Fruit fly (Drosophila melanogaster) whole organism, wandering third instar larva: ENCODE data around the gene Spp.

Experiments
- Abd-B ChIP-seq: fragments of >200 bp; optimal IDR thresholded peaks from 2 replicates; lab custom pipeline; 2017; ENCODE audit warnings: missing biosample characterization, missing genetic modification characterization
- CG32264 ChIP-seq: fragments of 200-800 bp; sonication (Bioruptor generic); optimal IDR thresholded peaks from 2 replicates; lab custom pipeline; 2016; ENCODE audit warnings: missing biosample characterization, missing genetic modification characterization
- CG9705 ChIP-seq: fragments of 200-800 bp; sonication (Bioruptor generic); optimal IDR thresholded peaks from 2 replicates; lab custom pipeline; 2018; ENCODE audit warnings: missing biosample characterization, mild to moderate bottlenecking, missing genetic modification characterization
- CrebA ChIP-seq: fragments of 200-800 bp; sonication (Bioruptor generic); optimal IDR thresholded peaks from 2 replicates; lab custom pipeline; 2016; ENCODE audit warnings: missing biosample characterization, mild to moderate bottlenecking, missing genetic modification characterization, borderline replicate concordance
- Dif ChIP-seq: fragments of 200-275, 200-300 bp; sonication (Bioruptor generic); optimal IDR thresholded peaks from 2 replicates; lab custom pipeline; 2018; ENCODE audit warnings: missing biosample characterization, missing genetic modification characterization; ENCODE audit not compliant: partially characterized antibody
- GATAd ChIP-seq: sonication (Bioruptor generic); optimal IDR thresholded peaks from 2 replicates; lab custom pipeline; 2016; ENCODE audit warnings: missing biosample characterization, missing genetic modification characterization
- HLH106 ChIP-seq: fragments of 200-800 bp; optimal IDR thresholded peaks from 3 replicates; lab custom pipeline; 2019; ENCODE audit warnings: missing biosample characterization, mild to moderate bottlenecking, missing genetic modification characterization, moderate library complexity
- Hnf4 ChIP-seq: fragments of 200-800 bp; sonication (Bioruptor generic); optimal IDR thresholded peaks from 2 replicates; lab custom pipeline; 2016; ENCODE audit warnings: missing biosample characterization, mild to moderate bottlenecking, missing genetic modification characterization
- Hr78 ChIP-seq: fragments of >200 bp; optimal IDR thresholded peaks from 2 replicates; lab custom pipeline; 2017; ENCODE audit warnings: missing biosample characterization, missing genetic modification characterization
- Hr83 ChIP-seq: fragments of 200-300 bp; sonication (Bioruptor generic); optimal IDR thresholded peaks from 2 replicates; lab custom pipeline; 2016; ENCODE audit warnings: missing biosample characterization, mild to moderate bottlenecking, missing genetic modification characterization, moderate library complexity; ENCODE audit not compliant: poor library complexity, severe bottlenecking
- Jra ChIP-seq: sonication (Bioruptor generic); optimal IDR thresholded peaks from 2 replicates; lab custom pipeline; 2016; ENCODE audit warnings: missing biosample characterization, missing genetic modification characterization
- Mio ChIP-seq: sonication (Bioruptor generic); optimal IDR thresholded peaks from 2 replicates; lab custom pipeline; 2016; ENCODE audit warnings: missing biosample characterization, missing genetic modification characterization
- Myc ChIP-seq: fragments of >200 bp; optimal IDR thresholded peaks from 2 replicates; lab custom pipeline; 2017
- N ChIP-seq: fragments of >200 bp; optimal IDR thresholded peaks from 2 replicates; lab custom pipeline; 2018; ENCODE audit warnings: missing biosample characterization, missing external identifiers, missing genetic modification characterization
- OdsH ChIP-seq: fragments of 200-800 bp; sonication (Bioruptor generic); optimal IDR thresholded peaks from 2 replicates; lab custom pipeline; 2016; ENCODE audit warnings: missing biosample characterization, mild to moderate bottlenecking, missing genetic modification characterization
- Sp1 ChIP-seq: fragments of 200-800 bp; sonication (Bioruptor generic); optimal IDR thresholded peaks from 3 replicates; lab custom pipeline; 2019; ENCODE audit warnings: missing biosample characterization, mild to moderate bottlenecking, missing genetic modification characterization, moderate library complexity
- Vsx2 ChIP-seq: fragments of 200-300, 225-300 bp; sonication (Bioruptor generic); optimal IDR thresholded peaks from 2 replicates; lab custom pipeline; 2018; ENCODE audit warnings: missing biosample characterization, missing genetic modification characterization; ENCODE audit not compliant: partially characterized antibody
- br ChIP-seq: fragments of 200-800 bp; sonication (Bioruptor generic); optimal IDR thresholded peaks from 2 replicates; lab custom pipeline; 2016; ENCODE audit warnings: missing biosample characterization, missing genetic modification characterization
- brk ChIP-seq: fragments of 200-800 bp; sonication (Bioruptor generic); optimal IDR thresholded peaks from 2 replicates; lab custom pipeline; 2016; ENCODE audit warnings: missing biosample characterization, mild to moderate bottlenecking, missing genetic modification characterization
- dl ChIP-seq, 2 experiments: fragments of 175-275, 200-275 bp in 1 of 2; fragments of 200-275 bp in 1 of 2; sonication (Bioruptor generic); optimal IDR thresholded peaks; lab custom pipeline; 2018; ENCODE audit warnings: mild to moderate bottlenecking in 2 of 2, missing biosample characterization in 2 of 2, missing genetic modification characterization in 2 of 2, moderate library complexity in 2 of 2; ENCODE audit not compliant: partially characterized antibody in 2 of 2, insufficient read depth in 1 of 2
- dmrt93B ChIP-seq: fragments of 200-800 bp; sonication (Bioruptor generic); optimal IDR thresholded peaks from 2 replicates; lab custom pipeline; 2018; ENCODE audit warnings: missing biosample characterization, mild to moderate bottlenecking, missing genetic modification characterization
- dsf ChIP-seq: sonication (Bioruptor generic); optimal IDR thresholded peaks from 2 replicates; lab custom pipeline; 2016; ENCODE audit warnings: missing biosample characterization, missing genetic modification characterization, borderline replicate concordance
- ey ChIP-seq: fragments of 200-800 bp; sonication (Bioruptor generic); optimal IDR thresholded peaks from 2 replicates; lab custom pipeline; 2016; ENCODE audit warnings: missing biosample characterization, missing genetic modification characterization
- foxo ChIP-seq, 2 experiments: fragments of 200-800 bp; sonication (Bioruptor generic); optimal IDR thresholded peaks; 2 replicates in 1 of 2; 3 replicates in 1 of 2; lab custom pipeline; 2016 to 2017; ENCODE audit warnings: missing biosample characterization in 2 of 2, missing genetic modification characterization in 2 of 2
- fru ChIP-seq: fragments of 200-800 bp; sonication (Bioruptor generic); optimal IDR thresholded peaks from 3 replicates; lab custom pipeline; 2016; ENCODE audit warnings: missing biosample characterization, mild to moderate bottlenecking, missing genetic modification characterization
- jim ChIP-seq: fragments of 175-275, 200-325 bp; sonication (Bioruptor generic); optimal IDR thresholded peaks from 2 replicates; lab custom pipeline; 2016; ENCODE audit warnings: missing biosample characterization, mild to moderate bottlenecking, missing genetic modification characterization
- lola ChIP-seq: fragments of >200 bp; optimal IDR thresholded peaks from 2 replicates; lab custom pipeline; 2017; ENCODE audit warnings: missing biosample characterization, missing genetic modification characterization
- psq ChIP-seq: fragments of 200-800 bp; sonication (Bioruptor generic); optimal IDR thresholded peaks from 3 replicates; lab custom pipeline; 2017; ENCODE audit warnings: missing biosample characterization, mild to moderate bottlenecking, missing genetic modification characterization, moderate library complexity
- rgr ChIP-seq: fragments of 200-800 bp; sonication (Bioruptor generic); optimal IDR thresholded peaks from 3 replicates; lab custom pipeline; 2016; ENCODE audit warnings: missing biosample characterization, mild to moderate bottlenecking, missing genetic modification characterization
- sage ChIP-seq: fragments of 200-800 bp; sonication (Bioruptor generic); optimal IDR thresholded peaks from 2 replicates; lab custom pipeline; 2016; ENCODE audit warnings: missing biosample characterization, mild to moderate bottlenecking, missing genetic modification characterization
- sv ChIP-seq: fragments of 200-800 bp; sonication (Bioruptor generic); optimal IDR thresholded peaks from 3 replicates; lab custom pipeline; 2016; ENCODE audit warnings: missing biosample characterization, missing genetic modification characterization
- tai ChIP-seq: sonication (Bioruptor generic); optimal IDR thresholded peaks from 2 replicates; lab custom pipeline; 2016; ENCODE audit warnings: missing biosample characterization, missing genetic modification characterization
- usp ChIP-seq: fragments of >200 bp; optimal IDR thresholded peaks from 2 replicates; lab custom pipeline; 2017; ENCODE audit warnings: missing biosample characterization, missing genetic modification characterization
- woc ChIP-seq: sonication (Bioruptor generic); optimal IDR thresholded peaks from 2 replicates; lab custom pipeline; 2016; ENCODE audit warnings: missing biosample characterization, mild to moderate bottlenecking, missing genetic modification characterization

Spp gene

dm6 chr2L:518979-519891, 25.2 kb downstream of the Spp start:
- TF ChIP-seq CrebA (no peak), Sp1 (GFP tag; lab: Kevin White, UChicago) (no peak), Abd-B (GFP tag; lab: Kevin White, UChicago) (no peak), dl (GFP tag; optimal IDR thresholded peaks at IDR 0.05; lab: Kevin White, UChicago; ENCODE audit: insufficient read depth in 1 of 2, partially characterized antibody in 2 of 2) (no peak), tai (GFP tag; lab: Kevin White, UChicago) (no peak), Hnf4 (GFP tag; lab: Kevin White, UChicago) (no peak), dmrt93B (GFP tag; lab: Kevin White, UChicago) (no peak), Dif (no peak), rgr (GFP tag; lab: Kevin White, UChicago) (no peak), Hr78 (GFP tag; lab: Kevin White, UChicago) (no peak), N (GFP tag; lab: Kevin White, UChicago) (no peak), CG32264 (GFP tag; lab: Kevin White, UChicago) (no peak), dsf (GFP tag; lab: Kevin White, UChicago) (no peak), brk (GFP tag; lab: Kevin White, UChicago) (no peak), psq (GFP tag; lab: Kevin White, UChicago) (no peak), Myc (lab: Kevin White, UChicago) (no peak), woc (GFP tag; lab: Kevin White, UChicago) (no peak)

DNA sequence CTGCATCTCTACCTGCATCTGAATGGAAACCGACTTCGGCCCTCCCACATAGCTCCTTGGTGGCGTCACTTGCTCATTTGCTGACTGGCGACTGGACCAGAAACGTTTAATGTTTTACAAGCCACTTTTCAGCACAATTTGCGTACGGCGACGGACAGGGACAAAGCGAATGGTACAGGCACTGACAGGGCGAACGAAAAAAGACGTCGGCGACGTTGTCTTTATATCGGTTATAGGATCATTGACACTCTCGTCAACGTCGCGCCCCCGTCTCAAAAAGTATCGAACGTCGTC, 25.9 kb downstream of the Spp start:
- TF ChIP-seq Vsx2 (GFP tag; lab: Kevin White, UChicago) (no peak), Sp1 (GFP tag; lab: Kevin White, UChicago) (no peak), Hr78 (GFP tag; lab: Kevin White, UChicago) (no peak), sage (GFP tag; lab: Kevin White, UChicago) (no peak), jim (GFP tag; lab: Kevin White, UChicago) (no peak), dsf (GFP tag; lab: Kevin White, UChicago) (no peak), HLH106 (tag; lab: Kevin White, UChicago) (no peak), CrebA (no peak), foxo (GFP tag; optimal IDR thresholded peaks at IDR 0.05; lab: Kevin White, UChicago) (no peak), CG32264 (GFP tag; lab: Kevin White, UChicago) (no peak), ey (GFP tag; lab: Kevin White, UChicago) (no peak), sv (no peak), tai (GFP tag; lab: Kevin White, UChicago) (no peak), Hr83 (GFP tag; lab: Kevin White, UChicago) (no peak), usp (GFP tag; lab: Kevin White, UChicago) (no peak), Jra (no peak), GATAd (GFP tag; lab: Kevin White, UChicago) (no peak), Mio (no peak), fru (no peak)
- TF ChIP-seq, all 38 proteins: peak for 0

DNA sequence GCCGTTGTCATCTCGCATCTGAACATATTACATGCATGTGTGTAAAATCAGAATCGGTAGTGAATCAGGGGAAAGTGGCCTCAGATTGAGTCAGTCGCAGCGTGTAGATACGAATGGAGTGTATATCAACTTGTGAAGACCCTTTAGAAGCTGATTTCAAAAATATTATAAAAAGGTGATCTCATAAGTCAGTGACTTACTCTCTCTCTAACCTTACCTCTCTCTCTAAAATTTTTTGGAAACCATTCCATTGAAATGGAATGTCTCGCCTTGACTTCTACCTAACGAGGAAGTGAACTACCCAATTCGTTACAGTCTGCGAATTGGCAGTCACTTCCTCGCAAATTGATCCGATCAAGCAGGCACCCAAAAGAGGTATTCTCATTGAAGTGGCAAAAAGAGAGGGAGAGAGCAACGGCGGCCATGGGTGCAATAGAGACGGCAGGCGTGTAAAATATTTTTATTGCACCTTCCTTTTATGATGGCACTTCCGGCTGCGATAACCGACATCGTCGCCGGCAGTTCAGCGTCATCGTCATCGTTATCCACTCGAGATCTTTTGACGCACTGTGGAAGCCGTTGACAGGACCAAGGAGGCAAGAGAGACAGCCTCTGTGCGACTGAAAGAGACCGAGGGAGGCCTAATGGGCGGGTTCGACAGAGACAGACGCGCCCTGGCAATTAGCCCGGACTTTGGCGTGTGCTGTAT, 26.4 kb downstream of the Spp start:
- TF ChIP-seq OdsH (GFP tag; lab: Kevin White, UChicago) (no peak), GATAd (GFP tag; lab: Kevin White, UChicago) (no peak), Vsx2 (GFP tag; lab: Kevin White, UChicago) (no peak), br (GFP tag; lab: Kevin White, UChicago) (no peak), CG32264 (GFP tag; lab: Kevin White, UChicago) (no peak), Dif (no peak), Hnf4 (GFP tag; lab: Kevin White, UChicago) (no peak), dl (GFP tag; optimal IDR thresholded peaks at IDR 0.05; lab: Kevin White, UChicago; ENCODE audit: insufficient read depth in 1 of 2, partially characterized antibody in 2 of 2) (no peak), CG9705 (GFP tag; lab: Kevin White, UChicago) (no peak), woc (GFP tag; lab: Kevin White, UChicago) (no peak), fru (no peak), ey (GFP tag; lab: Kevin White, UChicago) (no peak), lola (GFP tag; lab: Kevin White, UChicago) (no peak)
